Fruit fly (Drosophila melanogaster): ENCODE results near the gene CG7546.

The CG7546 gene

dm6 chr3L:7529081-7530021, 18.6 kb downstream of the CG7546 start (continued):
- TF ChIP-seq CrebA (GFP tag; optimal IDR thresholded peaks at IDR 0.05; ENCODE audit: borderline replicate concordance) = no peak

DNA sequence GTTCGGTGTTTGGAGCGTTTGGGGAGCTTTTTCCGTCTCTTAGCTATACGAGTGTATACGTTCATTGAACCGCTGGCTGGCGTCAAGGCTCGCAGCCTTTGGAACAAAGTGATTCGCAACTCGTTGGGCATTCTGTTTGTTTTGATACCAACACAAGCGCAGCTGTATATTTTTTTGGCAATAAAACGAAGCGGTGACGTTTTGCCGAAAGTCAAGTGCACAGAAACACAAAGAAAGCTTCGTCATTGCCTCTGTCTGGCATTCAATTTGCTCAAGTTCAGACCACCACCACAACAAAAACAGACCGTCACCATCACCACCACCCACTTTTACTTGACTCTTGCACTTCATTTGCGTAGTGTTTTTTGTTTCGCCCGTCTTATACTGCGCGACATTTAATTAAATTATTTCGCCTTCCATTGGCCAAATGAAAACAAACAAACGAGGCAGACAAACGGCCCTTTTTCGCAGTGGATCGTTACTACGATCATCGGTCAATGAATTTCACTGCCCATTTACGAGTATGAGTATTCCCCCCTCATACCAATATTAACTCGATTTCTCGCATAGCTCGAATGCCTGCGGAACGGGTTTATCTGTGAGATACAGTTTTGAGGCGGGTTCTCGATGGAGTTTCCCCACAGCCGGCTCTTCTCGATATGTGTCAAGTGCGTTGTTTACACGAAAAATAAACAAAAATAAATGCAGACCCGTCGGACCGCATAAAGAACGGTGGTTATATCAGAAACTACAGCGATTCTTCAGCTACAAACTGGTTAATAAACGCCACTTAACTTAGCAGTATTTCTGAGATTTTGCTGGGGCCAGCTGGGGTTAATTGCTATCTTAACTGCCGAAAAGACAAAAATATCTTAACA, 19.9 kb downstream of the CG7546 start:
- TF ChIP-seq sage (GFP tag; optimal IDR thresholded peaks at IDR 0.05) = no peak
- peak; percentile 44 for TF ChIP-seq h (GFP tag; optimal IDR thresholded peaks at IDR 0.05)
- peak; percentile 34 for TF ChIP-seq Hr83 (GFP tag; optimal IDR thresholded peaks at IDR 0.05; ENCODE audit: poor library complexity, severe bottlenecking)
- peak; percentile 41 for TF ChIP-seq br (GFP tag; optimal IDR thresholded peaks at IDR 0.05)
- no peak for TF ChIP-seq OdsH (GFP tag; optimal IDR thresholded peaks at IDR 0.05)
- no peak for TF ChIP-seq N (GFP tag; optimal IDR thresholded peaks at IDR 0.05)
- TF ChIP-seq Rel (GFP tag; optimal IDR thresholded peaks at IDR 0.05) = no peak
- TF ChIP-seq Rel (tag; optimal IDR thresholded peaks at IDR 0.05) = peak; percentile 17
- TF ChIP-seq brk (GFP tag; optimal IDR thresholded peaks at IDR 0.05) = peak; percentile 54
- peak; percentile 48 for TF ChIP-seq rgr (GFP tag; optimal IDR thresholded peaks at IDR 0.05)
- TF ChIP-seq tai (GFP tag; optimal IDR thresholded peaks at IDR 0.05) = peak; percentile 53
- TF ChIP-seq foxo (GFP tag; optimal IDR thresholded peaks at IDR 0.05) = peak in 1 of 2 experiments; percentile 46
- peak; percentile 25 for TF ChIP-seq Hnf4 (GFP tag; optimal IDR thresholded peaks at IDR 0.05)
- TF ChIP-seq dl (GFP tag; optimal IDR thresholded peaks at IDR 0.05; ENCODE audit: insufficient read depth in 1 of 2, partially characterized antibody in 2 of 2) = no peak
- peak; percentile 4 for TF ChIP-seq psq (GFP tag; optimal IDR thresholded peaks at IDR 0.05)
- TF ChIP-seq CrebA (GFP tag; optimal IDR thresholded peaks at IDR 0.05; ENCODE audit: borderline replicate concordance) = peak; percentile 60
- peak; percentile 73 for TF ChIP-seq fru (GFP tag; optimal IDR thresholded peaks at IDR 0.05)
- no peak for TF ChIP-seq HLH106 (tag; optimal IDR thresholded peaks at IDR 0.05)

DNA sequence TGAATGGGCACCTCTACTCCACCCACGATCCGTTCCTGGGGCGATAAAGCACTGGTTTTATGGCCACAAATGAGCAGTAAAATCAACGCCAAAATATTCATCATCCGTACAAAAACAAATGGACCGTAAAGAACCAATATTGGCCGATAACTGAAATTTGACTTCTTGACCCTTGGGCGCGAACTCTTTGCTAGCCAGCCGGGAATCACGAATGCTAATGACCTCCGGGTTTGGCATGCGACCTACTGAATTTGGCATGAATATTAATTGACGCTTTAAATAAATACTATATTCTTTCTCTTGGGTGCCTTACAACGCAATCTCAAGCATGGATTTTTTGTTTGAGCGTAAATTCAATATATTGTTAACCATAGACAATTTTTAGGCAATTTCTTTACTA, 28.9 kb downstream of the CG7546 start, which contains the start of gene CG16998:
Gene CG16998 (minus strand): TSS at position 101 of the 400 bp plus-strand sequence.
- TF ChIP-seq HLH106 (tag; optimal IDR thresholded peaks at IDR 0.05) (no peak), brk (GFP tag; optimal IDR thresholded peaks at IDR 0.05) (no peak), Rel (GFP tag; optimal IDR thresholded peaks at IDR 0.05) (no peak), Rel (tag; optimal IDR thresholded peaks at IDR 0.05) (no peak), usp (GFP tag; optimal IDR thresholded peaks at IDR 0.05) (no peak), pan (optimal IDR thresholded peaks at IDR 0.05) (no peak)

DNA sequence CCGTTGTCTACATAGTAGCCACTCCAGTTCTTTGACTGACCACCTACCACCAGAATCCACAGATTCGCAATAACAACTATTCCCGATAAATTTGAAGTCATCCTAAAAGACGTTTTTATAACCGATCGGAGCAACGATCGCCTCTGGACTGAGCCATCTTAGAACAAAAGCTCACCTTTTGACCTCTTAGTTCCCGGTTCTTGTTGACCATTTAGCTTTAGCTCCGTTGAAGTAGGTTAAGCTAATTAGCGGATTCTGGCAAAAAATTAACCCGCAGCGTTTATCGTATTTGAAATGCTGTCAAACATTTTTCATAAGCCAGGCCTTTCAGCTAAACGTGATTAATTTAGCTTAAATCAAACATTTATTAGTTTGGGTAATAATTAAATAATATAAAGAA, 30.3 kb downstream of the CG7546 start, which contains the start of gene CG32374:
Gene CG32374 (minus strand): TSS at position 101 of the 400 bp plus-strand sequence.
- TF ChIP-seq Sp1 (GFP tag; optimal IDR thresholded peaks at IDR 0.05) (no peak), dl (GFP tag; optimal IDR thresholded peaks at IDR 0.05; ENCODE audit: insufficient read depth in 1 of 2, partially characterized antibody in 2 of 2) (no peak), Rel (GFP tag; optimal IDR thresholded peaks at IDR 0.05) (no peak), Rel (tag; optimal IDR thresholded peaks at IDR 0.05) (no peak), OdsH (GFP tag; optimal IDR thresholded peaks at IDR 0.05) (no peak), br (GFP tag; optimal IDR thresholded peaks at IDR 0.05) (no peak), dmrt93B (GFP tag; optimal IDR thresholded peaks at IDR 0.05) (no peak), fru (GFP tag; optimal IDR thresholded peaks at IDR 0.05) (no peak), woc (GFP tag; optimal IDR thresholded peaks at IDR 0.05) (no peak), pan (optimal IDR thresholded peaks at IDR 0.05) (no peak), Abd-B (GFP tag; optimal IDR thresholded peaks at IDR 0.05) (no peak), psq (GFP tag; optimal IDR thresholded peaks at IDR 0.05) (no peak), CrebA (GFP tag; optimal IDR thresholded peaks at IDR 0.05; ENCODE audit: borderline replicate concordance) (no peak)

dm6 chr3L:7542357-7542756, 31.6 kb downstream of the CG7546 start, which contains the start of gene CG32376:
Gene CG32376 (minus strand): TSS chr3L:7542457.
- TF ChIP-seq dl (GFP tag; optimal IDR thresholded peaks at IDR 0.05; ENCODE audit: insufficient read depth in 1 of 2, partially characterized antibody in 2 of 2) = no peak
- no peak for TF ChIP-seq Rel (GFP tag; optimal IDR thresholded peaks at IDR 0.05)
- no peak for TF ChIP-seq Rel (tag; optimal IDR thresholded peaks at IDR 0.05)

All from whole organism, wandering third instar larva.